Fruit fly (Drosophila melanogaster) whole organism, embryonic: ENCODE data around the gene CG1024.

Experiments
- Atf3 ChIP-seq: fragments of 200-800 bp; sonication (Bioruptor generic); optimal IDR thresholded peaks from 3 replicates; lab custom pipeline; 2016; ENCODE audit warnings: missing biosample characterization, missing genetic modification characterization
- Bteb2 ChIP-seq: fragments of 200-800 bp; sonication (Bioruptor generic); optimal IDR thresholded peaks from 2 replicates; lab custom pipeline; 2016; ENCODE audit warnings: missing biosample characterization, missing genetic modification characterization
- CG11560 ChIP-seq: fragments of 200-800 bp; sonication (Bioruptor generic); IDR thresholded peaks from 3 replicates; pipeline ENCODE4 v1.3.6; 2022; ENCODE audit warnings: missing biosample characterization, missing genetic modification characterization
- CG12744 ChIP-seq: fragments of 200-800 bp; sonication (Bioruptor generic); optimal IDR thresholded peaks from 2 replicates; lab custom pipeline; 2016; ENCODE audit warnings: missing biosample characterization, missing genetic modification characterization
- CG12769 ChIP-seq: fragments of 200-800 bp; sonication (Bioruptor generic); optimal IDR thresholded peaks from 2 replicates; lab custom pipeline; 2019; ENCODE audit warnings: missing biosample characterization, mild to moderate bottlenecking, missing genetic modification characterization, moderate library complexity
- CG13775 ChIP-seq: fragments of 200-800 bp; sonication (Bioruptor generic); optimal IDR thresholded peaks from 3 replicates; lab custom pipeline; 2017; ENCODE audit warnings: missing biosample characterization, mild to moderate bottlenecking, missing genetic modification characterization
- CG14710 ChIP-seq: fragments of 200-800 bp; sonication (Bioruptor generic); optimal IDR thresholded peaks from 3 replicates; lab custom pipeline; 2019; ENCODE audit warnings: missing biosample characterization, mild to moderate bottlenecking, missing genetic modification characterization, moderate library complexity
- CG3407 ChIP-seq: fragments of 200-800 bp; sonication (Bioruptor generic); optimal IDR thresholded peaks from 2 replicates; lab custom pipeline; 2018; ENCODE audit warnings: missing biosample characterization, mild to moderate bottlenecking, missing genetic modification characterization
- CG43689 ChIP-seq: fragments of 200-800 bp; sonication (Bioruptor generic); IDR thresholded peaks from 2 replicates; pipeline ENCODE4 v1.3.6; 2022; ENCODE audit warnings: missing biosample characterization, missing genetic modification characterization
- CG7357 ChIP-seq: fragments of 200-800 bp; sonication (Bioruptor generic); IDR thresholded peaks from 3 replicates; pipeline ENCODE4 v1.3.6; 2022; ENCODE audit warnings: missing biosample characterization, missing genetic modification characterization
- CG7372 ChIP-seq: fragments of 200-800 bp; sonication (Bioruptor generic); IDR thresholded peaks from 2 replicates; pipeline ENCODE4 v1.3.6; 2022; ENCODE audit warnings: missing biosample characterization, missing genetic modification characterization
- CG7839 ChIP-seq: fragments of 200-800 bp; sonication (Bioruptor generic); optimal IDR thresholded peaks from 3 replicates; lab custom pipeline; 2018; ENCODE audit warnings: missing biosample characterization, mild to moderate bottlenecking, missing genetic modification characterization, moderate library complexity
- CG8089 ChIP-seq: fragments of 200-800 bp; sonication (Bioruptor generic); optimal IDR thresholded peaks from 3 replicates; lab custom pipeline; 2016; ENCODE audit warnings: missing biosample characterization, missing genetic modification characterization
- CTCF ChIP-seq: fragments of 200-800 bp; sonication (Bioruptor generic); optimal IDR thresholded peaks from 2 replicates; lab custom pipeline; 2017; ENCODE audit warnings: missing biosample characterization, mild to moderate bottlenecking, missing genetic modification characterization, moderate library complexity
- Chrac-16 ChIP-seq: fragments of 200-800 bp; sonication (Bioruptor generic); optimal IDR thresholded peaks from 3 replicates; lab custom pipeline; 2016; ENCODE audit warnings: missing biosample characterization, missing genetic modification characterization
- Dbx ChIP-seq: fragments of 200-800 bp; sonication (Bioruptor generic); IDR thresholded peaks from 3 replicates; pipeline ENCODE4 v1.3.6; 2022; ENCODE audit warnings: missing biosample characterization, missing genetic modification characterization
- GATAe ChIP-seq: fragments of 200-800 bp; sonication (Bioruptor generic); conservative IDR thresholded peaks from 2 replicates; pipeline ENCODE4 v1.3.6; 2022; ENCODE audit warnings: missing biosample characterization, missing genetic modification characterization
- Gug ChIP-seq: fragments of 200-800 bp; sonication (Bioruptor generic); IDR thresholded peaks from 4 replicates; pipeline ENCODE4 v1.3.6; 2022; ENCODE audit warnings: missing biosample characterization, missing genetic modification characterization
- H15 ChIP-seq: fragments of 200-800 bp; sonication (Bioruptor generic); IDR thresholded peaks from 3 replicates; pipeline ENCODE4 v1.3.6; 2022; ENCODE audit warnings: missing biosample characterization, missing genetic modification characterization
- Hey ChIP-seq: fragments of 200-800 bp; sonication (Bioruptor generic); optimal IDR thresholded peaks from 3 replicates; lab custom pipeline; 2018; ENCODE audit warnings: missing biosample characterization, mild to moderate bottlenecking, missing genetic modification characterization
- Hr39 ChIP-seq: fragments of >200 bp; optimal IDR thresholded peaks from 2 replicates; lab custom pipeline; 2017
- MTF-1 ChIP-seq: fragments of 200-800 bp; sonication (Bioruptor generic); optimal IDR thresholded peaks from 2 replicates; lab custom pipeline; 2018; ENCODE audit warnings: missing biosample characterization, mild to moderate bottlenecking, missing genetic modification characterization, borderline replicate concordance
- Med ChIP-seq: fragments of 200-800 bp; sonication (Bioruptor generic); peaks from one replicate; lab custom pipeline; 2016; ENCODE audit warnings: missing biosample characterization, missing genetic modification characterization, mild to moderate bottlenecking, inconsistent platforms, moderate library complexity
- NFAT ChIP-seq: fragments of 200-800 bp; sonication (Bioruptor generic); IDR thresholded peaks from 2 replicates; pipeline ENCODE4 v1.3.6; 2022; ENCODE audit warnings: missing biosample characterization, missing genetic modification characterization
- Scr ChIP-seq: fragments of 200-800 bp; sonication (Bioruptor generic); IDR thresholded peaks from 2 replicates; pipeline ENCODE4 v1.3.6; 2022; ENCODE audit warnings: missing biosample characterization, missing genetic modification characterization; ENCODE audit not compliant: partially characterized antibody
- Xrp1 ChIP-seq: fragments of 200-800 bp; sonication (Bioruptor generic); IDR thresholded peaks from 2 replicates; pipeline ENCODE4 v1.3.6; 2022; ENCODE audit warnings: missing biosample characterization, missing genetic modification characterization
- ap ChIP-seq: fragments of 200-800 bp; sonication (Bioruptor generic); IDR thresholded peaks from 2 replicates; pipeline ENCODE4 v1.3.6; 2022; ENCODE audit warnings: missing biosample characterization, missing genetic modification characterization
- cg ChIP-seq: fragments of 200-800 bp; sonication (Bioruptor generic); optimal IDR thresholded peaks from 3 replicates; lab custom pipeline; 2019; ENCODE audit warnings: missing biosample characterization, mild to moderate bottlenecking, missing genetic modification characterization, moderate library complexity
- chinmo ChIP-seq: fragments of 200-800 bp; sonication (Bioruptor generic); IDR thresholded peaks from 4 replicates; pipeline ENCODE4 v1.3.6; 2022; ENCODE audit warnings: missing biosample characterization, missing genetic modification characterization; ENCODE audit not compliant: partially characterized antibody
- cwo ChIP-seq: fragments of 200-800 bp; sonication (Bioruptor generic); optimal IDR thresholded peaks from 3 replicates; lab custom pipeline; 2017; ENCODE audit warnings: missing biosample characterization, missing genetic modification characterization, mild to moderate bottlenecking, moderate library complexity, missing genetic modification reagents
- dpn ChIP-seq, 2 experiments: fragments of 200-800 bp; sonication (Bioruptor generic); optimal IDR thresholded peaks; 3 replicates each; lab custom pipeline; 2016; ENCODE audit warnings: missing biosample characterization in 2 of 2, missing genetic modification characterization in 2 of 2
- exex ChIP-seq: fragments of 200-800 bp; sonication (Bioruptor generic); optimal IDR thresholded peaks from 4 replicates; lab custom pipeline; 2018; ENCODE audit warnings: missing biosample characterization, mild to moderate bottlenecking, missing genetic modification characterization, moderate library complexity
- grn ChIP-seq: fragments of 200-800 bp; sonication (Bioruptor generic); optimal IDR thresholded peaks from 3 replicates; lab custom pipeline; 2017; ENCODE audit warnings: missing biosample characterization, missing genetic modification characterization
- gsb-n ChIP-seq: fragments of 200-800 bp; sonication (Bioruptor generic); optimal IDR thresholded peaks from 3 replicates; lab custom pipeline; 2018; ENCODE audit warnings: missing biosample characterization, mild to moderate bottlenecking, missing genetic modification characterization
- nerfin-1 ChIP-seq: fragments of 200-800 bp; sonication (Bioruptor generic); optimal IDR thresholded peaks from 3 replicates; lab custom pipeline; 2019; ENCODE audit warnings: missing biosample characterization, mild to moderate bottlenecking, missing genetic modification characterization, moderate library complexity
- nmo ChIP-seq: fragments of 200-800 bp; sonication (Bioruptor generic); optimal IDR thresholded peaks from 2 replicates; lab custom pipeline; 2018; ENCODE audit warnings: missing biosample characterization, mild to moderate bottlenecking, missing genetic modification characterization, moderate library complexity
- oc ChIP-seq: fragments of 200-800 bp; sonication (Bioruptor generic); optimal IDR thresholded peaks from 2 replicates; lab custom pipeline; 2018; ENCODE audit warnings: missing biosample characterization, mild to moderate bottlenecking, missing genetic modification characterization, moderate library complexity
- p53 ChIP-seq: fragments of 200-800 bp; sonication (Bioruptor generic); optimal IDR thresholded peaks from 2 replicates; lab custom pipeline; 2016; ENCODE audit warnings: missing biosample characterization, missing genetic modification characterization
- prd ChIP-seq, 3 experiments: fragments of >200 bp in 2 of 3; fragments of 200-800 bp in 1 of 3; sonication (Bioruptor generic) in 1 of 3; optimal IDR thresholded peaks in 2 of 3; IDR thresholded peaks in 1 of 3; 2 replicates in 2 of 3; 3 replicates in 1 of 3; pipeline versions ENCODE4 v1.3.6 to Lab custom; 2017 to 2022; ENCODE audit warnings: missing biosample characterization in 1 of 3, missing genetic modification characterization in 1 of 3
- pum ChIP-seq: fragments of 200-800 bp; sonication (Bioruptor generic); optimal IDR thresholded peaks from 2 replicates; lab custom pipeline; 2016; ENCODE audit warnings: missing biosample characterization, missing genetic modification characterization
- seq ChIP-seq: fragments of 200-800 bp; sonication (Bioruptor generic); IDR thresholded peaks from 2 replicates; pipeline ENCODE4 v1.3.6; 2022; ENCODE audit warnings: missing biosample characterization, missing genetic modification characterization
- so ChIP-seq: fragments of 200-800 bp; sonication (Bioruptor generic); IDR thresholded peaks from 3 replicates; pipeline ENCODE4 v1.3.6; 2022; ENCODE audit warnings: missing biosample characterization, missing genetic modification characterization
- sr ChIP-seq: fragments of 200-800 bp; sonication (Bioruptor generic); IDR thresholded peaks from 3 replicates; pipeline ENCODE4 v1.3.6; 2022; ENCODE audit warnings: missing biosample characterization, missing genetic modification characterization
- stwl ChIP-seq: fragments of 200-800 bp; sonication (Bioruptor generic); optimal IDR thresholded peaks from 3 replicates; lab custom pipeline; 2018; ENCODE audit warnings: missing biosample characterization, mild to moderate bottlenecking, missing genetic modification characterization, moderate library complexity
- tna ChIP-seq: fragments of 200-800 bp; sonication (Bioruptor generic); IDR thresholded peaks from 2 replicates; pipeline ENCODE4 v1.3.6; 2022; ENCODE audit warnings: missing biosample characterization, missing genetic modification characterization; ENCODE audit not compliant: partially characterized antibody
- wor ChIP-seq: fragments of 200-800 bp; sonication (Bioruptor generic); IDR thresholded peaks from 2 replicates; pipeline ENCODE4 v1.3.6; 2022; ENCODE audit warnings: missing biosample characterization, missing genetic modification characterization

The CG1024 gene

DNA sequence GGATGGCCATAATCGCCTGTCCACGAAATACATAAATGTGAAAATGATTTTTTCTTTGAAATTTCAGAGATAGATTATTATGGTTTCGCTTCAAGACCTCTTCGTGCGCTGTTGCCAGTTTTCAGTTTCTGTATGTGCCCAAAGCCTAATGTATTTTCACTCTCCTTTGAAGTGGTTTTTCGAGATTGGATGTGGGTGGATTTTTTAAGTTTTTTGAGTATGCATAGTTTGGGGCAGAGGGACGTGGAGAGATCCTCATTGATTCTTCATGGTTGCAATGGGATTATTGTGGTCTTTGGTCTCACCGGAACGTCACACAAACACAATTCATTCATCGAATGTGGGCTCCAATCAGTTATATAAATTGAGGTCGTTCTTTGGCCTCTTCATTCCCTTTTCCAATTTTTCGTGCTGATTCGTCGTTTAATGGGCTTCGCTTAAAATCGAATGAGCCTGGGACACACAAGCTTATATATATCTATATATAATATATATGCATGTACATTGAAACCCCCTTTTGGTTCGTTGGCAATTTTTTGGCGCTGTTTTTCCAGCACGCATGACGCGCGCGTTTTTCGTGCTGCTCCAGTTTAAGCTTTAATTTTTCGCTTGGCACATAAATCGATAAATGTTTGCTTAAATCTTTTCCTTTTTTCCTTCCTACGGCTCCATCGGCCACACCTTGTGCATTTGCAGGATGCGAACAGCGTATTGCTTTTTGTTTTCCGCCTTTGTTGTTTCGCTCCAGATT, 31.5 kb upstream of the CG1024 start (continued):
- no peak for TF ChIP-seq ap (GFP tag; lab: Robert Waterston, UW)
- peak; percentile 50; the same call in 1 of the 3 replicates for TF ChIP-seq sr
- TF ChIP-seq seq (GFP tag; lab: Robert Waterston, UW) = 0 out of 2 replicates have a peak, but pooled peaks have one; percentile 12
- TF ChIP-seq chinmo (GFP tag; lab: Robert Waterston, UW) = 0 out of 4 replicates have a peak, but pooled peaks have one; percentile 31
- TF ChIP-seq gsb-n = peak; percentile 0
- TF ChIP-seq Med = peak; percentile 54
- TF ChIP-seq oc (tag; lab: Kevin White, UChicago) = peak; percentile 65

DNA sequence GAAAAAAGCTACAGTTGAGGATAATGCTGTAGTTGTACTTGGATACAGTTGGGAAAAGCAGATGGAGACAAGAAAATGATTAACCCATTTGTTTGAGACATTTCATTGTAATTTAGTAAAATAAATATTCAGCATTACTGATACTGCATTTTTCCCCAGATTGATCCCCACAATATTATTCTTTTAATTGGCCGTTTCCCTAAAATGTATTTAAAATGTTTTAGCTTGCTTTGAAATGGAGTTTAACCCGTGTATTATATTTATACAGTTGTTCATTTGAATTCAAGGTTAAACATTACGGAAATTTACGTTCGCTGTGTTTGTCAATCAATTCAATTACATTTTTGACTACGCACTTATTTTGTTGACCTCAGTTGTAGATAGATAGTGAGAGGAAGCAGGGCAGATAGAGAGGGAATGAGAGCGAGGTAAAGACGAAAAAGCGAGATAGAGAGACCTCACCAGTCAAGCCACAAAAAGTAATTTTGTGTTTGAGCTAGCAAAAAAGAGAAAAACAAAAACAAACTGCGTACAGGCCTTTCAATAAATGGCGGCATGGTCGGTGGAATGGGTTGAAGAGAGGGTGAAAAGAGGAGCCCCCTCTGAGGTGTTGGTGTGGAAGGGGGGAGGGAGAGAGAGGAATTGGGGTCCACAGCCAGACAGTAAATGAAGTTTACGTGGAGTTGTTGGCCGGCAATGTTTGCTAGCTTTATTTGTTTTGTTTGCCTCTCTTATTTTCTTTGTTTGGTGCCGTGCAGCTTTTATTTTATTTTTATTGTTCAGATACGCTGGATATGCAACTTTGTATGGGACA, 30.5 kb upstream of the CG1024 start:
- TF ChIP-seq pum (GFP tag; lab: Kevin White, UChicago) (peak; percentile 81), CG3407 (GFP tag; lab: Kevin White, UChicago) (no peak), MTF-1 (GFP tag; lab: Kevin White, UChicago) (no peak), wor (GFP tag; lab: Robert Waterston, UW) (peak; percentile 71), CG11560 (tag; lab: Robert Waterston, UW) (peak; percentile 60; the same call in 1 of the 3 replicates), CG8089 (peak; percentile 40), NFAT (GFP tag; lab: Robert Waterston, UW) (no peak), Hr39 (lab: Kevin White, UChicago) (no peak), Atf3 (peak; percentile 53), stwl (tag; lab: Kevin White, UChicago) (no peak), p53 (GFP tag; lab: Kevin White, UChicago) (peak; percentile 61), Gug (GFP tag; lab: Robert Waterston, UW) (no peak; the same call in 2 of the 4 replicates), cwo (GFP tag; lab: Kevin White, UChicago) (peak; percentile 88), nmo (peak; percentile 95), Scr (GFP tag; lab: Robert Waterston, UW) (no peak), CG12744 (GFP tag; lab: Kevin White, UChicago) (peak; percentile 65), cg (GFP tag; lab: Kevin White, UChicago) (peak; percentile 18), CTCF (peak; percentile 54), dpn (GFP tag; optimal IDR thresholded peaks at IDR 0.05; lab: Kevin White, UChicago) (peak; percentile 81 to 88), CG13775 (GFP tag; lab: Kevin White, UChicago) (peak; percentile 88), Chrac-16 (peak; percentile 79), GATAe (GFP tag; lab: Robert Waterston, UW) (0 out of 2 replicates have a peak, but pooled peaks have one; percentile 52), CG14710 (tag; lab: Kevin White, UChicago) (peak; percentile 88), tna (GFP tag; lab: Robert Waterston, UW) (no peak), Bteb2 (GFP tag; lab: Kevin White, UChicago) (peak; percentile 73), nerfin-1 (tag; lab: Kevin White, UChicago) (peak; percentile 87), exex (tag; lab: Kevin White, UChicago) (peak; percentile 47), CG7372 (peak; percentile 56), Xrp1 (GFP tag; lab: Robert Waterston, UW) (peak; percentile 67; the same call in 1 of the 2 replicates), so (GFP tag; lab: Robert Waterston, UW) (peak; percentile 74; the same call in 2 of the 3 replicates), Hey (tag; lab: Kevin White, UChicago) (peak; percentile 27), CG43689 (GFP tag; lab: Robert Waterston, UW) (no peak), H15 (GFP tag; lab: Robert Waterston, UW) (peak; percentile 45; the same call in 2 of the 3 replicates), CG7839 (tag; lab: Kevin White, UChicago) (peak; percentile 94), CG12769 (tag; lab: Kevin White, UChicago) (peak; percentile 73), prd (optimal IDR thresholded peaks at IDR 0.05; lab: Kevin White, UChicago) (no peak), prd (GFP tag; IDR thresholded peaks at IDR 0.05; lab: Robert Waterston, UW) (peak; percentile 81), CG7357 (peak; percentile 67), Dbx (peak; percentile 64; the same call in 1 of the 3 replicates), grn (GFP tag; lab: Kevin White, UChicago) (peak; percentile 42)
